Fruit fly (Drosophila melanogaster) whole organism, embryonic: ENCODE data around the gene Ppi1.

Experiments used
- ATbp ChIP-seq: fragments of 200-800 bp; sonication (Bioruptor generic); optimal IDR thresholded peaks from 2 replicates; lab custom pipeline; 2017; ENCODE audit warnings: missing biosample characterization, mild to moderate bottlenecking, missing genetic modification characterization, missing genetic modification reagents
- Atf3 ChIP-seq: fragments of 200-800 bp; sonication (Bioruptor generic); optimal IDR thresholded peaks from 3 replicates; lab custom pipeline; 2016; ENCODE audit warnings: missing biosample characterization, missing genetic modification characterization
- B-H1 ChIP-seq: fragments of 200-800 bp; sonication (Bioruptor generic); IDR thresholded peaks from 3 replicates; pipeline ENCODE4 v1.3.6; 2022; ENCODE audit warnings: missing biosample characterization, missing genetic modification characterization
- B-H2 ChIP-seq: fragments of 200-800 bp; sonication (Bioruptor generic); optimal IDR thresholded peaks from 2 replicates; lab custom pipeline; 2018; ENCODE audit warnings: missing biosample characterization, mild to moderate bottlenecking, missing genetic modification characterization
- CG11504 ChIP-seq: fragments of 200-800 bp; sonication (Bioruptor generic); optimal IDR thresholded peaks from 3 replicates; lab custom pipeline; 2019; ENCODE audit warnings: missing biosample characterization, mild to moderate bottlenecking, missing genetic modification characterization, moderate library complexity
- CG12104 ChIP-seq: fragments of 200-800 bp; sonication (Bioruptor generic); optimal IDR thresholded peaks from 3 replicates; lab custom pipeline; 2016; ENCODE audit warnings: missing biosample characterization, missing genetic modification characterization
- CG13123 ChIP-seq: fragments of 200-800 bp; sonication (Bioruptor generic); optimal IDR thresholded peaks from 2 replicates; lab custom pipeline; 2016; ENCODE audit warnings: missing biosample characterization, missing genetic modification characterization
- CG13424 ChIP-seq: fragments of 200-800 bp; sonication (Bioruptor generic); optimal IDR thresholded peaks from 2 replicates; lab custom pipeline; 2019; ENCODE audit warnings: missing biosample characterization, mild to moderate bottlenecking, missing genetic modification characterization, moderate library complexity
- CG14965 ChIP-seq: fragments of 200-800 bp; sonication (Bioruptor generic); optimal IDR thresholded peaks from 2 replicates; lab custom pipeline; 2016; ENCODE audit warnings: missing biosample characterization, missing genetic modification characterization, borderline replicate concordance
- CG17568 ChIP-seq: fragments of 200-800 bp; sonication (Bioruptor generic); optimal IDR thresholded peaks from 2 replicates; lab custom pipeline; 2018; ENCODE audit warnings: missing biosample characterization, mild to moderate bottlenecking, missing genetic modification characterization, moderate library complexity
- CG17802 ChIP-seq: fragments of 200-800 bp; sonication (Bioruptor generic); optimal IDR thresholded peaks from 2 replicates; lab custom pipeline; 2018; ENCODE audit warnings: missing biosample characterization, mild to moderate bottlenecking, missing genetic modification characterization, moderate library complexity
- CG1792 ChIP-seq: fragments of 200-800 bp; sonication (Bioruptor generic); optimal IDR thresholded peaks from 2 replicates; lab custom pipeline; 2016; ENCODE audit warnings: missing biosample characterization, missing genetic modification characterization
- CG1832 ChIP-seq: fragments of 200-800 bp; sonication (Bioruptor generic); optimal IDR thresholded peaks from 2 replicates; lab custom pipeline; 2017; ENCODE audit warnings: missing biosample characterization, mild to moderate bottlenecking, missing genetic modification characterization, inconsistent platforms
- CG3065 ChIP-seq: fragments of 200-800 bp; sonication (Bioruptor generic); optimal IDR thresholded peaks from 2 replicates; lab custom pipeline; 2016; ENCODE audit warnings: missing biosample characterization, missing genetic modification characterization
- CG32772 ChIP-seq: fragments of 200-800 bp; sonication (Bioruptor generic); IDR thresholded peaks from 2 replicates; pipeline ENCODE4 v1.3.6; 2022; ENCODE audit warnings: missing biosample characterization, missing genetic modification characterization
- CG4328 ChIP-seq: fragments of 200-800 bp; sonication (Bioruptor generic); optimal IDR thresholded peaks from 3 replicates; lab custom pipeline; 2017; ENCODE audit warnings: missing biosample characterization, missing genetic modification reagents, missing genetic modification characterization
- D ChIP-seq, 2 experiments: fragments of 200-800 bp in 1 of 2; fragments of >200 bp in 1 of 2; sonication (Bioruptor generic) in 1 of 2; optimal IDR thresholded peaks; 2 replicates in 1 of 2; 3 replicates in 1 of 2; lab custom pipeline; 2017; ENCODE audit warnings: mild to moderate bottlenecking in 1 of 2, missing biosample characterization in 1 of 2, missing genetic modification characterization in 1 of 2, missing genetic modification reagents in 1 of 2
- Dbx ChIP-seq: fragments of 200-800 bp; sonication (Bioruptor generic); IDR thresholded peaks from 3 replicates; pipeline ENCODE4 v1.3.6; 2022; ENCODE audit warnings: missing biosample characterization, missing genetic modification characterization
- Hmx ChIP-seq: fragments of 200-800 bp; sonication (Bioruptor generic); optimal IDR thresholded peaks from 2 replicates; lab custom pipeline; 2016; ENCODE audit warnings: missing biosample characterization, missing genetic modification characterization
- Hr51 ChIP-seq, 2 experiments: fragments of 200-800 bp; sonication (Bioruptor generic); optimal IDR thresholded peaks; 2 replicates in 1 of 2; 3 replicates in 1 of 2; lab custom pipeline; 2016 to 2018; ENCODE audit warnings: missing biosample characterization in 2 of 2, missing genetic modification characterization in 2 of 2, mild to moderate bottlenecking in 1 of 2, moderate library complexity in 1 of 2
- Meics ChIP-seq: fragments of 200-800 bp; sonication (Bioruptor generic); optimal IDR thresholded peaks from 2 replicates; lab custom pipeline; 2017; ENCODE audit warnings: missing biosample characterization, mild to moderate bottlenecking, missing genetic modification characterization
- Scr ChIP-seq: fragments of 200-800 bp; sonication (Bioruptor generic); IDR thresholded peaks from 2 replicates; pipeline ENCODE4 v1.3.6; 2022; ENCODE audit warnings: missing biosample characterization, missing genetic modification characterization; ENCODE audit not compliant: partially characterized antibody
- Stat92E ChIP-seq, 3 experiments: fragments of >200 bp in 2 of 3; fragments of 200-800 bp in 1 of 3; sonication (Bioruptor generic) in 1 of 3; optimal IDR thresholded peaks; 2 replicates each; lab custom pipeline; 2017 to 2019; ENCODE audit warnings: missing biosample characterization in 3 of 3, missing genetic modification characterization in 3 of 3, mild to moderate bottlenecking in 1 of 3, moderate library complexity in 1 of 3
- abd-A ChIP-seq: fragments of 200-800 bp; sonication (Bioruptor generic); optimal IDR thresholded peaks from 3 replicates; lab custom pipeline; 2019; ENCODE audit warnings: missing biosample characterization, mild to moderate bottlenecking, missing genetic modification characterization, moderate library complexity
- ara ChIP-seq: fragments of 200-800 bp; sonication (Bioruptor generic); IDR thresholded peaks from 2 replicates; pipeline ENCODE4 v1.3.6; 2022; ENCODE audit warnings: missing biosample characterization, missing genetic modification characterization
- cad ChIP-seq: fragments of >200 bp; optimal IDR thresholded peaks from 2 replicates; lab custom pipeline; 2017; ENCODE audit warnings: missing biosample characterization, missing genetic modification characterization
- cas ChIP-seq: fragments of 200-800 bp; sonication (Bioruptor generic); IDR thresholded peaks from 2 replicates; pipeline ENCODE4 v1.3.6; 2022; ENCODE audit warnings: missing biosample characterization, missing genetic modification characterization
- chinmo ChIP-seq: fragments of 200-800 bp; sonication (Bioruptor generic); IDR thresholded peaks from 4 replicates; pipeline ENCODE4 v1.3.6; 2022; ENCODE audit warnings: missing biosample characterization, missing genetic modification characterization; ENCODE audit not compliant: partially characterized antibody
- ci ChIP-seq: fragments of 200-800 bp; sonication (Bioruptor generic); IDR thresholded peaks from 3 replicates; pipeline ENCODE4 v1.3.6; 2022; ENCODE audit warnings: missing biosample characterization, missing genetic modification characterization
- croc ChIP-seq: fragments of 200-800 bp; sonication (Bioruptor generic); conservative IDR thresholded peaks from 3 replicates; pipeline ENCODE4 v1.3.6; 2022; ENCODE audit warnings: missing biosample characterization, missing genetic modification characterization
- dan ChIP-seq: fragments of 200-800 bp; sonication (Bioruptor generic); IDR thresholded peaks from 2 replicates; pipeline ENCODE4 v1.3.6; 2022; ENCODE audit warnings: missing biosample characterization, missing genetic modification characterization
- dm ChIP-seq: fragments of 200-800 bp; sonication (Bioruptor generic); optimal IDR thresholded peaks from 3 replicates; lab custom pipeline; 2016; ENCODE audit warnings: missing biosample characterization, missing genetic modification characterization
- gfzf ChIP-seq: fragments of 200-800 bp; sonication (Bioruptor generic); optimal IDR thresholded peaks from 2 replicates; lab custom pipeline; 2016; ENCODE audit warnings: missing biosample characterization, mild to moderate bottlenecking, missing genetic modification characterization, moderate library complexity
- grau ChIP-seq: fragments of 200-800 bp; optimal IDR thresholded peaks from 3 replicates; lab custom pipeline; 2019; ENCODE audit warnings: missing biosample characterization, mild to moderate bottlenecking, missing genetic modification characterization, moderate library complexity
- h ChIP-seq: fragments of >200 bp; optimal IDR thresholded peaks from 2 replicates; lab custom pipeline; 2017
- kay ChIP-seq: fragments of 200-800 bp; sonication (Bioruptor generic); optimal IDR thresholded peaks from 2 replicates; lab custom pipeline; 2016; ENCODE audit warnings: missing biosample characterization, missing genetic modification characterization
- klu ChIP-seq: fragments of 200-800 bp; sonication (Bioruptor generic); IDR thresholded peaks from 2 replicates; pipeline ENCODE4 v1.3.6; 2022; ENCODE audit warnings: missing biosample characterization, missing genetic modification characterization
- kni ChIP-seq: fragments of 200-800 bp; sonication (Bioruptor generic); optimal IDR thresholded peaks from 3 replicates; lab custom pipeline; 2017; ENCODE audit warnings: mild to moderate bottlenecking, missing biosample characterization, missing genetic modification reagents, missing genetic modification characterization
- pfk ChIP-seq: fragments of 200-800 bp; sonication (Bioruptor generic); optimal IDR thresholded peaks from 2 replicates; lab custom pipeline; 2018; ENCODE audit warnings: missing biosample characterization, mild to moderate bottlenecking, missing genetic modification characterization, moderate library complexity
- repo ChIP-seq: fragments of 200-800 bp; sonication (Bioruptor generic); optimal IDR thresholded peaks from 2 replicates; lab custom pipeline; 2016; ENCODE audit warnings: missing biosample characterization, missing genetic modification characterization
- run ChIP-seq: fragments of 200-800 bp; sonication (Bioruptor generic); optimal IDR thresholded peaks from 3 replicates; lab custom pipeline; 2018; ENCODE audit warnings: missing biosample characterization, mild to moderate bottlenecking, missing genetic modification characterization
- seq ChIP-seq: fragments of 200-800 bp; sonication (Bioruptor generic); IDR thresholded peaks from 2 replicates; pipeline ENCODE4 v1.3.6; 2022; ENCODE audit warnings: missing biosample characterization, missing genetic modification characterization
- slbo ChIP-seq: fragments of 200-800 bp; sonication (Bioruptor generic); IDR thresholded peaks from 2 replicates; pipeline ENCODE4 v1.3.6; 2022; ENCODE audit warnings: missing biosample characterization, missing genetic modification characterization
- sqz ChIP-seq: fragments of 200-800 bp; sonication (Bioruptor generic); optimal IDR thresholded peaks from 3 replicates; lab custom pipeline; 2018; ENCODE audit warnings: missing biosample characterization, mild to moderate bottlenecking, missing genetic modification characterization
- tgo ChIP-seq: fragments of 200-800 bp; sonication (Bioruptor generic); IDR thresholded peaks from 3 replicates; pipeline ENCODE4 v1.3.6; 2022; ENCODE audit warnings: missing biosample characterization, missing genetic modification characterization
- tx ChIP-seq: fragments of 200-800 bp; sonication (Bioruptor generic); optimal IDR thresholded peaks from 2 replicates; lab custom pipeline; 2016; ENCODE audit warnings: missing biosample characterization, missing genetic modification characterization
- zen2 ChIP-seq: fragments of 200-800 bp; sonication (Bioruptor generic); IDR thresholded peaks from 3 replicates; pipeline ENCODE4 v1.3.6; 2022; ENCODE audit warnings: missing biosample characterization, missing genetic modification characterization; ENCODE audit not compliant: partially characterized antibody

The Ppi1 gene

DNA sequence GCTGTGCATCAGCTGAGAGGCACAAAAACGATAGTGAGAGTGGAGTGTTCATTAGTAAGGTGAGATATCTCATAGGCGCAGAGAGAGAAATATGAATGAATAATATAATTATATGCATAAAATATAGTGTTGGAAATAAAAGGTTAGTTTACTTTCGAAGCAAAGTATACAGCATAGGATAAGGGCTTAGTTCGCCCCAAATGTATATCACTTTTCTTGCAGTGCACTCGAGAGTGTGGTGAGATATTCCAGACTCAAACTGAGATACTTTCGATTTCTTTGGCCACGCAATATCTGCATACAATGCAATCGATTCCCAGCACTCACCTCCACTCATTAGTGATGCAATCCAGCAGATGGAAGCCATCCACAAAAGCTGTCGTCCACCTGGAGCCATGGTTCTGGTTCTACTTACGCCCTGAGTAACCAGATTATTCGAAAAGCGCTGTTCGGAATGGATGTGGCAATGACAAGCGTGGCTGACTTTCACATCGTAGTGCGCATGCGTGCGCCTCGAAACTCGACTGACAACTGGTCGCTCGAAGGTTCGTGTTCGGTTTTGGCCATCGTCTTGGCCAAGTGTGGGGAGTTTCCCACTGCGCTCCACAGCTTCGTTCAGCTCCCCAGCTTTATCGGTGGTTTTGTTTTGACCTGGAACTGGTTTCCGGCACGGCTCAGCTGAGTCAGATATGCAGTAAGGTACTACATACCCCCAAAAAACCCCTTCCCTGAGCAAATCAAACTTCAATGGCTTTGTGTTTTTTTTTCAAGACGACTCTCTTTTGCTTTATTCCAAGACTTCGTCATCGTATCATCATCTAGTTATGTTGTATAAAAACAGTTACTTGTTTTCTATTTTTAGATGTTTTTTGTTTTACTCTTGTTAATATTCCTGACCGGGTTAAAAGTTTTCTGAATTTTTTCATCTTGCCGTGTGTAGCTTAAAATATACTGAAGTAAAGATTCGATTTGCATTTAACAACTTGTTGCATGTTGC is 42.0 kb upstream of the Ppi1 start, which contains the start of gene Rsod (continued):
- peak; percentile 79 for TF ChIP-seq tgo (GFP tag; lab: Robert Waterston, UW)
- peak; percentile 31 for TF ChIP-seq CG17568 (GFP tag; lab: Kevin White, UChicago)
- TF ChIP-seq Atf3: no peak
- TF ChIP-seq run: no peak
- no peak for TF ChIP-seq CG14965
- TF ChIP-seq CG17802 (tag; lab: Kevin White, UChicago): peak; percentile 38
- no peak for TF ChIP-seq Hmx (GFP tag; lab: Kevin White, UChicago)
- TF ChIP-seq CG13123 (GFP tag; lab: Kevin White, UChicago): no peak
- no peak for TF ChIP-seq h
- no peak for TF ChIP-seq Dbx (GFP tag; lab: Robert Waterston, UW)
- peak; percentile 31 for TF ChIP-seq kni (GFP tag; lab: Kevin White, UChicago)
- no peak for TF ChIP-seq CG1792 (GFP tag; lab: Kevin White, UChicago)
- TF ChIP-seq CG13424 (tag; lab: Kevin White, UChicago): peak; percentile 56
- peak; percentile 92 for TF ChIP-seq ci
- no peak for TF ChIP-seq dan (GFP tag; lab: Robert Waterston, UW)
- TF ChIP-seq tx (GFP tag; lab: Kevin White, UChicago): no peak
- TF ChIP-seq seq (GFP tag; lab: Robert Waterston, UW): peak; percentile 70
- peak; percentile 48; the same call in 1 of the 2 replicates for TF ChIP-seq slbo (GFP tag; lab: Robert Waterston, UW)
- TF ChIP-seq Stat92E (GFP tag; optimal IDR thresholded peaks at IDR 0.05; lab: Kevin White, UChicago): peak in 1 of 3 experiments; percentile 73
- no peak for TF ChIP-seq pfk (GFP tag; lab: Kevin White, UChicago)
- TF ChIP-seq CG32772 (GFP tag; lab: Robert Waterston, UW): peak; percentile 52; the same call in 1 of the 2 replicates
- peak; percentile 63 for TF ChIP-seq B-H1
- no peak for TF ChIP-seq kay (GFP tag; lab: Kevin White, UChicago)
- no peak for TF ChIP-seq zen2 (GFP tag; lab: Robert Waterston, UW)
- TF ChIP-seq gfzf (GFP tag; lab: Kevin White, UChicago): no peak
- TF ChIP-seq CG12104 (GFP tag; lab: Kevin White, UChicago): peak; percentile 28
- TF ChIP-seq ara (GFP tag; lab: Robert Waterston, UW): peak; percentile 76
- TF ChIP-seq Hr51 (GFP tag; optimal IDR thresholded peaks at IDR 0.05; lab: Kevin White, UChicago): peak in 1 of 2 experiments; percentile 66
- no peak for TF ChIP-seq B-H2 (GFP tag; lab: Kevin White, UChicago)
- peak; percentile 30 for TF ChIP-seq Meics (GFP tag; lab: Kevin White, UChicago)
- no peak for TF ChIP-seq CG4328 (GFP tag; lab: Kevin White, UChicago)
- TF ChIP-seq abd-A: no peak
- TF ChIP-seq cad (GFP tag; lab: Kevin White, UChicago): no peak
- TF ChIP-seq CG11504 (tag; lab: Kevin White, UChicago): peak; percentile 68
- TF ChIP-seq klu: no peak
- TF ChIP-seq repo (GFP tag; lab: Kevin White, UChicago): no peak
- no peak for TF ChIP-seq D (optimal IDR thresholded peaks at IDR 0.05; lab: Kevin White, UChicago)
- peak; percentile 48 for TF ChIP-seq D (GFP tag; optimal IDR thresholded peaks at IDR 0.05; lab: Kevin White, UChicago)
- no peak for TF ChIP-seq dm
- peak; percentile 55 for TF ChIP-seq ATbp
- TF ChIP-seq CG3065 (GFP tag; lab: Kevin White, UChicago): no peak
- TF ChIP-seq cas (GFP tag; lab: Robert Waterston, UW): peak; percentile 41; the same call in 1 of the 2 replicates
- no peak for TF ChIP-seq CG1832 (GFP tag; lab: Kevin White, UChicago)
- TF ChIP-seq sqz (GFP tag; lab: Kevin White, UChicago): peak; percentile 39
- peak; percentile 35; the same call in 2 of the 3 replicates for TF ChIP-seq croc (GFP tag; lab: Robert Waterston, UW)
- TF ChIP-seq Scr (GFP tag; lab: Robert Waterston, UW): no peak
- peak; percentile 87; the same call in 2 of the 4 replicates for TF ChIP-seq chinmo (GFP tag; lab: Robert Waterston, UW)
- peak; percentile 43 for TF ChIP-seq grau (tag; lab: Kevin White, UChicago)
